Fruit fly (Drosophila melanogaster) whole organism: Measurements from ENCODE around the gene CG17349.

Experiments
- CG8478 ChIP-seq: fragments of >200 bp; optimal IDR thresholded peaks from 2 replicates; lab custom pipeline; 2018; ENCODE audit warnings: inconsistent platforms
- Dll ChIP-seq: fragments of >200 bp; optimal IDR thresholded peaks from 2 replicates; lab custom pipeline; 2017
- psq ChIP-seq: fragments of >200 bp; optimal IDR thresholded peaks from 2 replicates; lab custom pipeline; 2017
- usp ChIP-seq: fragments of >200 bp; optimal IDR thresholded peaks from 2 replicates; lab custom pipeline; 2017; ENCODE audit warnings: missing biosample characterization, missing genetic modification characterization, mixed read lengths

DNA sequence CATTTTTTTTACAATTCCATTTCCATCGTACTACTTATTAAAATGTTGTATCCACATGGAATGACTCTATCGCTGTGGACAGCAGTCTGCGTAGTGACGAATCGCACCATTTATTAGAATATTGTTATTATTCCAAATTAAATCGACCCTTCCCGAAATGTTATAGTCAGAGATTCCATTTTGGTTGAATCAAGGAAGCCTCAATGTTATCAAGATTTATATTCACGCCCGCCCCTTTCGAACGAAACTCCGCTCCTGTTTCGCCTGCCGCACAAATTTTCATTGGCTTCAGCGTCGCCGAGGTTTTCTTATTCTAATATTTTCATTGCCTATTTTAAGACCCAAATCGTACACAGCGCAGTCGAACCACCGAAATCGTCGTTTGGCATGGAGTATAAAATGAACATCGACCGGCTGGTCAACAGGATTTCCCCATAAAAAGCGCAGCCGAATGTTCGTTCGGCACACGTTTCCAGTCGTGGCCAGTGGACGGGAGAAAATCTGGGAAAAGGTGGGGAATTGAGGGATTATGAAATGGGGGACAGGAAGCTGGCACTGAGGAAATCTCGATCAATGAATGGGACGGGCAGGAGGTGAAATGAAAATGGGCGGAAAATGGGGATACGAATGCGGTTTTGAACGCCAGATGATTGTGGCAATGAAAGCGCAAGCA, 35.6 kb downstream of the CG17349 start:
- TF ChIP-seq psq (no peak), CG8478 (no peak), Dll (lab: Kevin White, UChicago) (no peak), usp (GFP tag; lab: Kevin White, UChicago) (no peak)
